Worm (Caenorhabditis elegans) whole organism, L3 larva: Measurements from ENCODE around the gene C44B12.9.

ENCODE experiments used
- ceh-9 ChIP-seq: sonication (generic microtip); optimal IDR thresholded peaks from 2 replicates; lab custom pipeline; 2018; ENCODE audit warnings: missing biosample characterization, missing genetic modification characterization
- elt-1 ChIP-seq: fragments of 150-350 bp; optimal IDR thresholded peaks from 2 replicates; lab custom pipeline; 2014; ENCODE audit warnings: missing biosample characterization, missing genetic modification characterization
- lin-15B ChIP-seq: fragments of 150-350 bp; optimal IDR thresholded peaks from 2 replicates; lab custom pipeline; 2014; ENCODE audit warnings: missing biosample characterization, missing genetic modification characterization
- lsy-12 ChIP-seq: sonication (generic microtip); optimal IDR thresholded peaks from 2 replicates; lab custom pipeline; 2016; ENCODE audit warnings: mild to moderate bottlenecking, missing genetic modification characterization, missing compliant biosample characterization
- nfya-1 ChIP-seq: sonication (generic microtip); optimal IDR thresholded peaks from 2 replicates; lab custom pipeline; 2017; ENCODE audit warnings: missing genetic modification characterization, mild to moderate bottlenecking, missing compliant biosample characterization, antibody characterized with exemption, moderate library complexity; ENCODE audit not compliant: insufficient read depth
- nhr-23 ChIP-seq: fragments of 150-350 bp; optimal IDR thresholded peaks from 2 replicates; lab custom pipeline; 2014; ENCODE audit warnings: missing biosample characterization, missing genetic modification reagents, missing genetic modification characterization
- nhr-28 ChIP-seq: fragments of 150-350 bp; optimal IDR thresholded peaks from 2 replicates; lab custom pipeline; 2014; ENCODE audit warnings: missing biosample characterization, missing genetic modification characterization
- sea-2 ChIP-seq: fragments of 150-350 bp; sonication (generic microtip); optimal IDR thresholded peaks from 4 replicates; lab custom pipeline; 2014; ENCODE audit warnings: missing biosample characterization, missing genetic modification reagents, missing genetic modification characterization
- snpc-4 ChIP-seq: fragments of 150-350 bp; optimal IDR thresholded peaks from 2 replicates; lab custom pipeline; 2014; ENCODE audit warnings: missing biosample characterization, missing genetic modification characterization
- tbx-2 ChIP-seq: sonication (generic microtip); optimal IDR thresholded peaks from 2 replicates; lab custom pipeline; 2016; ENCODE audit warnings: mild to moderate bottlenecking, missing genetic modification characterization, missing compliant biosample characterization
- unc-62 ChIP-seq: fragments of 150-350 bp; sonication (generic microtip); optimal IDR thresholded peaks from 4 replicates; lab custom pipeline; 2014; ENCODE audit warnings: missing biosample characterization, missing genetic modification reagents, missing genetic modification characterization

DNA sequence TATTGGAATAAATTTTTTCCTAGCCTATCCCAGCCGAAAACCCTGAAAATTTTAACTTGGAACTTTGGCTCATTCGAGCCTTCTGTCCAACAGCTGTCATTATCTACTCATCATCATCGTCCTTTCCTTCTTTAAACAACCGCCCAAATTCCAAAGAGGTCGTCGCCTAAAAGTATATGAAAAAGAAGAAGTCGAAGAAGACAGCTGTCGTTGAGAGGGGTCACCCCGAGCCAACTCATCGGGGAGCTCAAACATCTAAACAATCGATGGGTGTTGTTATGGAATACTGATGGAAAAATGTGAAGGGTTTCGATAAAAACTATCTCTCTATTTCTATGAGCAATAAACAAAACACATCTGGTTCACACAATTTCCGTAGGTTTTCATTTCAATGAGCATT lies 686 bp upstream of the C44B12.9 start:
- TF ChIP-seq lsy-12 (tag; lab: Kevin White, UChicago) (no peak), snpc-4 (no peak), nfya-1 (tag; lab: Kevin White, UChicago) (no peak), unc-62 (no peak), tbx-2 (no peak), sea-2 (GFP tag; lab: Kevin White, UChicago) (no peak), nhr-23 (no peak), nhr-28 (tag; lab: Kevin White, UChicago) (no peak), elt-1 (tag; lab: Kevin White, UChicago) (no peak), ceh-9 (no peak), lin-15B (tag; lab: Kevin White, UChicago) (no peak)
